Worm (Caenorhabditis elegans): ENCODE results near the gene F18E3.11.

F18E3.11 gene

ce11 chrV:7413107-7413774, at the start of gene F18E3.11:
F18E3.11 (plus strand) TSS chrV:7413482.
- TF ChIP-seq unc-62 (GFP tag; optimal IDR thresholded peaks at IDR 0.05) = no peak

- TF ChIP-seq unc-62 (GFP tag; optimal IDR thresholded peaks at IDR 0.05) = no peak
Measured at ce11 chrV:7364059-7364458, 49.2 kb upstream of the F18E3.11 start, which contains the start of gene cyp-35A2. cyp-35A2 (minus strand) TSS chrV:7364182.

- TF ChIP-seq unc-62 (GFP tag; optimal IDR thresholded peaks at IDR 0.05) = no peak
Measured at ce11 chrV:7364951-7365350, 48.3 kb upstream of the F18E3.11 start, which contains the start of gene exc-13. exc-13 (plus strand) TSS chrV:7365251.

ce11 chrV:7369578-7369977, 43.7 kb upstream of the F18E3.11 start, which contains the start of gene srj-14:
srj-14 (plus strand) TSS chrV:7369708.
- TF ChIP-seq unc-62 (GFP tag; optimal IDR thresholded peaks at IDR 0.05) = no peak

- TF ChIP-seq unc-62 (GFP tag; optimal IDR thresholded peaks at IDR 0.05) = no peak
Measured at ce11 chrV:7374090-7374489, 39.2 kb upstream of the F18E3.11 start, which contains the start of gene srx-56. srx-56 (plus strand) TSS chrV:7374390.

- no peak for TF ChIP-seq unc-62 (GFP tag; optimal IDR thresholded peaks at IDR 0.05)
Measured at ce11 chrV:7379384-7379783, 33.9 kb upstream of the F18E3.11 start, which contains the start of gene srsx-24. srsx-24 (minus strand) TSS chrV:7379484.

- TF ChIP-seq unc-62 (GFP tag; optimal IDR thresholded peaks at IDR 0.05) = no peak
Measured at ce11 chrV:7381008-7381407, 32.3 kb upstream of the F18E3.11 start, which contains the start of gene C03G6.17. C03G6.17 (minus strand) TSS chrV:7381108.

- no peak for TF ChIP-seq unc-62 (GFP tag; optimal IDR thresholded peaks at IDR 0.05)
Measured at ce11 chrV:7386052-7386573, 27.2 kb upstream of the F18E3.11 start, which contains the start of gene srp-6. srp-6 (minus strand) TSS chrV:7386102.

- no peak for TF ChIP-seq unc-62 (GFP tag; optimal IDR thresholded peaks at IDR 0.05)
Measured at ce11 chrV:7387755-7388154, 25.5 kb upstream of the F18E3.11 start, which contains the start of gene C02H6.3. C02H6.3 (minus strand) TSS chrV:7387855.

- no peak for TF ChIP-seq unc-62 (GFP tag; optimal IDR thresholded peaks at IDR 0.05)
Measured at ce11 chrV:7389771-7390170, 23.5 kb upstream of the F18E3.11 start, which contains the start of gene C02H6.1. C02H6.1 (minus strand) TSS chrV:7389871.

- TF ChIP-seq unc-62 (GFP tag; optimal IDR thresholded peaks at IDR 0.05) = no peak
Measured at ce11 chrV:7391933-7392332, 21.3 kb upstream of the F18E3.11 start, which contains the start of gene fbxa-105. fbxa-105 (minus strand) TSS chrV:7392029.

- no peak for TF ChIP-seq unc-62 (GFP tag; optimal IDR thresholded peaks at IDR 0.05)
Measured at ce11 chrV:7395359-7395758, 17.9 kb upstream of the F18E3.11 start, which contains the start of gene srx-9. srx-9 (minus strand) TSS chrV:7395459.

ce11 chrV:7399202-7399601, 14.1 kb upstream of the F18E3.11 start, which contains the start of gene gst-41:
gst-41 (minus strand) TSS chrV:7399302.
- no peak for TF ChIP-seq unc-62 (GFP tag; optimal IDR thresholded peaks at IDR 0.05)

ce11 chrV:7400095-7400494, 13.2 kb upstream of the F18E3.11 start, which contains the start of gene cnc-9:
cnc-9 (minus strand) TSS chrV:7400195.
- TF ChIP-seq unc-62 (GFP tag; optimal IDR thresholded peaks at IDR 0.05) = no peak

- no peak for TF ChIP-seq unc-62 (GFP tag; optimal IDR thresholded peaks at IDR 0.05)
Measured at ce11 chrV:7400588-7400987, 12.7 kb upstream of the F18E3.11 start, which contains the start of gene srx-60. srx-60 (plus strand) TSS chrV:7400888.

ce11 chrV:7402355-7402754, 10.9 kb upstream of the F18E3.11 start, which contains the start of gene srj-13:
srj-13 (plus strand) TSS chrV:7402655.
- no peak for TF ChIP-seq unc-62 (GFP tag; optimal IDR thresholded peaks at IDR 0.05)

Data from whole organism, dauer.